Worm (Caenorhabditis elegans) whole organism, L1 larva: ENCODE data around the gene R02F2.4.

Source experiments
- egl-13 ChIP-seq: sonication (generic microtip); optimal IDR thresholded peaks from 2 replicates; lab custom pipeline; 2016; ENCODE audit warnings: missing genotype, missing genetic modification reagents, missing genetic modification characterization, missing compliant biosample characterization
- nhr-77 ChIP-seq: fragments of 150-350 bp; optimal IDR thresholded peaks from 2 replicates; lab custom pipeline; 2014; ENCODE audit warnings: missing biosample characterization, missing genetic modification characterization
- tbx-2 ChIP-seq: sonication (generic microtip); optimal IDR thresholded peaks from 2 replicates; lab custom pipeline; 2016; ENCODE audit warnings: missing genetic modification characterization, missing compliant biosample characterization

DNA sequence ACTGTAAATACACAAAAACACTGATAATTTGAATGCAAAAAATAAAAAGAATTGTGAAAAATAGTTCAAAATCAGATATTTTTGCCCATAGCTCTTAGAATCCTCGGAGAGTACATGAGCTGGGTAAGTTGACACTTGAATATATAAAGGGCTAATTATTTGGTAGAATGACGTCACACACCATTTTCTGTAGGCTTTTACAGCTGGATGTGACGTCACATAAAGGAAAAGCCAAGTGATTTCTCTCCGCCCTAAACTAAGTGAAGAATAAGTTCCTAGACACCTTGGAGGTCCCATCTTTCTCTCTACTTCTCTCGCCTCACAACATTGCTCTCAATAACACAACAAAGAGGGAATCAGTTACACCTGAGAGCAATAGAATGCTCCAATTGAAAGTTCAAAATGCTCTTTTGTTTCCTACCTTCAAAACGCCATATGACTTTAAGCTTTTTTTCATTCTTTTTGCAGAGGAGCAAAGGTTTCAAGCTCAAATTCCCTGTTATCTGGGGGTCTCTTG, 3.1 kb downstream of the R02F2.4 start, which contains the start of gene osg-1:
- no peak for TF ChIP-seq tbx-2
- TF ChIP-seq egl-13 (tag; lab: Kevin White, UChicago): no peak
- no peak for TF ChIP-seq nhr-77
